Fruit fly (Drosophila melanogaster) whole organism, prepupa: Measurements from ENCODE around the gene Nepl3.

ENCODE experiments used
- CG10631 ChIP-seq: fragments of 200-800 bp; sonication (Bioruptor generic); optimal IDR thresholded peaks from 2 replicates; lab custom pipeline; 2016; ENCODE audit warnings: missing biosample characterization, missing genetic modification characterization
- CG10669 ChIP-seq: fragments of 200-800 bp; sonication (Bioruptor generic); optimal IDR thresholded peaks from 3 replicates; lab custom pipeline; 2018; ENCODE audit warnings: missing biosample characterization, mild to moderate bottlenecking, missing genetic modification characterization, moderate library complexity
- CG11294 ChIP-seq: fragments of 200-800 bp; sonication (Bioruptor generic); IDR thresholded peaks from 2 replicates; pipeline ENCODE4 v1.3.6; 2022; ENCODE audit warnings: missing biosample characterization, missing genetic modification characterization
- CG11762 ChIP-seq: fragments of 200-800 bp; sonication (Bioruptor generic); optimal IDR thresholded peaks from 3 replicates; lab custom pipeline; 2016; ENCODE audit warnings: missing biosample characterization, missing genetic modification characterization; ENCODE audit not compliant: insufficient read depth
- CG11902 ChIP-seq: fragments of 200-800 bp; sonication (Bioruptor generic); optimal IDR thresholded peaks from 3 replicates; lab custom pipeline; 2016; ENCODE audit warnings: missing biosample characterization, missing genetic modification characterization
- CG15336 ChIP-seq: fragments of 200-800 bp; sonication (Bioruptor generic); IDR thresholded peaks from 2 replicates; pipeline ENCODE4 v1.3.6; 2022; ENCODE audit warnings: missing biosample characterization, missing genetic modification characterization
- CG1621 ChIP-seq: fragments of 200-800 bp; sonication (Bioruptor generic); optimal IDR thresholded peaks from 3 replicates; lab custom pipeline; 2018; ENCODE audit warnings: missing biosample characterization, mild to moderate bottlenecking, missing genetic modification characterization
- CG16779 ChIP-seq: fragments of 200-800 bp; sonication (Bioruptor generic); optimal IDR thresholded peaks from 3 replicates; lab custom pipeline; 2017; ENCODE audit warnings: missing biosample characterization, mild to moderate bottlenecking, missing genetic modification characterization
- CG3032 ChIP-seq: fragments of 200-800 bp; optimal IDR thresholded peaks from 2 replicates; lab custom pipeline; 2019; ENCODE audit warnings: missing biosample characterization, mild to moderate bottlenecking, missing genetic modification characterization, moderate library complexity
- CG31627 ChIP-seq: fragments of 200-800 bp; sonication (Bioruptor generic); optimal IDR thresholded peaks from 3 replicates; lab custom pipeline; 2016; ENCODE audit warnings: missing biosample characterization, missing genetic modification characterization
- CG32006 ChIP-seq: fragments of 200-800 bp; sonication (Bioruptor generic); optimal IDR thresholded peaks from 3 replicates; lab custom pipeline; 2017; ENCODE audit warnings: missing biosample characterization, mild to moderate bottlenecking, missing genetic modification characterization
- CG4318 ChIP-seq: fragments of 200-800 bp; sonication (Bioruptor generic); optimal IDR thresholded peaks from 3 replicates; lab custom pipeline; 2017; ENCODE audit warnings: missing biosample characterization, mild to moderate bottlenecking, missing genetic modification characterization
- CG6163 ChIP-seq: fragments of 200-800 bp; sonication (Bioruptor generic); IDR thresholded peaks from 3 replicates; pipeline ENCODE4 v1.3.6; 2022; ENCODE audit warnings: missing biosample characterization, missing genetic modification characterization
- CG6276 ChIP-seq: fragments of 200-800 bp; sonication (Bioruptor generic); optimal IDR thresholded peaks from 2 replicates; lab custom pipeline; 2017; ENCODE audit warnings: missing biosample characterization, mild to moderate bottlenecking, missing genetic modification characterization
- CG6792 ChIP-seq: fragments of 200-800 bp; sonication (Bioruptor generic); optimal IDR thresholded peaks from 3 replicates; lab custom pipeline; 2016; ENCODE audit warnings: missing biosample characterization, missing genetic modification characterization
- CG6854 ChIP-seq: fragments of 200-800 bp; sonication (Bioruptor generic); optimal IDR thresholded peaks from 2 replicates; lab custom pipeline; 2017; ENCODE audit warnings: missing biosample characterization, mild to moderate bottlenecking, missing genetic modification characterization
- CG8119 ChIP-seq: fragments of 200-800 bp; sonication (Bioruptor generic); IDR thresholded peaks from 3 replicates; pipeline ENCODE4 v1.3.6; 2022; ENCODE audit warnings: missing biosample characterization, missing genetic modification characterization
- CG8319 ChIP-seq: fragments of 200-800 bp; sonication (Bioruptor generic); optimal IDR thresholded peaks from 3 replicates; lab custom pipeline; 2016; ENCODE audit warnings: missing biosample characterization, missing genetic modification characterization
- CG8632 ChIP-seq: fragments of 200-800 bp; sonication (Bioruptor generic); optimal IDR thresholded peaks from 3 replicates; lab custom pipeline; 2016; ENCODE audit warnings: missing biosample characterization, missing genetic modification characterization
- CG9139 ChIP-seq: fragments of 200-800 bp; sonication (Bioruptor generic); optimal IDR thresholded peaks from 3 replicates; lab custom pipeline; 2017; ENCODE audit warnings: missing biosample characterization, mild to moderate bottlenecking, missing genetic modification characterization
- Eip78C ChIP-seq: fragments of 200-800 bp; sonication (Bioruptor generic); peaks from one replicate; lab custom pipeline; 2016; ENCODE audit warnings: missing biosample characterization, missing genetic modification characterization
- Ets21C ChIP-seq: fragments of 200-800 bp; sonication (Bioruptor generic); optimal IDR thresholded peaks from 3 replicates; lab custom pipeline; 2016; ENCODE audit warnings: missing biosample characterization, missing genetic modification characterization
- Gug ChIP-seq: fragments of 200-800 bp; sonication (Bioruptor generic); IDR thresholded peaks from 2 replicates; pipeline ENCODE4 v1.3.6; 2022; ENCODE audit warnings: missing biosample characterization, missing genetic modification characterization
- Hr38 ChIP-seq: sonication (Bioruptor generic); optimal IDR thresholded peaks from 2 replicates; lab custom pipeline; 2016; ENCODE audit warnings: missing biosample characterization, missing genetic modification characterization
- Hr4 ChIP-seq: fragments of 200-800 bp; sonication (Bioruptor generic); optimal IDR thresholded peaks from 3 replicates; lab custom pipeline; 2016; ENCODE audit warnings: missing biosample characterization, missing genetic modification characterization
- Lpt ChIP-seq: fragments of 200-800 bp; sonication (Bioruptor generic); optimal IDR thresholded peaks from 3 replicates; lab custom pipeline; 2016; ENCODE audit warnings: missing biosample characterization, missing genetic modification characterization
- Met ChIP-seq: fragments of 200-800 bp; sonication (Bioruptor generic); optimal IDR thresholded peaks from 3 replicates; lab custom pipeline; 2016; ENCODE audit warnings: missing biosample characterization, missing genetic modification characterization
- OdsH ChIP-seq: fragments of 200-800 bp; sonication (Bioruptor generic); optimal IDR thresholded peaks from 3 replicates; lab custom pipeline; 2016; ENCODE audit warnings: missing biosample characterization, missing genetic modification characterization
- Smox ChIP-seq: fragments of 200-800 bp; sonication (Bioruptor generic); optimal IDR thresholded peaks from 3 replicates; lab custom pipeline; 2016; ENCODE audit warnings: missing biosample characterization, missing genetic modification characterization
- Sox102F ChIP-seq: fragments of 200-800 bp; sonication (Bioruptor generic); optimal IDR thresholded peaks from 2 replicates; lab custom pipeline; 2016; ENCODE audit warnings: missing biosample characterization, mild to moderate bottlenecking, missing genetic modification characterization
- Sox14 ChIP-seq: fragments of 200-800 bp; sonication (Bioruptor generic); optimal IDR thresholded peaks from 3 replicates; lab custom pipeline; 2016; ENCODE audit warnings: missing biosample characterization, missing genetic modification characterization
- Sox15 ChIP-seq: fragments of 200-800 bp; sonication (Bioruptor generic); optimal IDR thresholded peaks from 3 replicates; lab custom pipeline; 2016; ENCODE audit warnings: missing biosample characterization, missing genetic modification characterization
- achi ChIP-seq: fragments of 200-800 bp; sonication (Bioruptor generic); optimal IDR thresholded peaks from 3 replicates; lab custom pipeline; 2016; ENCODE audit warnings: missing biosample characterization, missing genetic modification characterization
- acj6 ChIP-seq: fragments of 200-800 bp; sonication (Bioruptor generic); optimal IDR thresholded peaks from 3 replicates; lab custom pipeline; 2016; ENCODE audit warnings: missing biosample characterization, missing genetic modification characterization
- cyc ChIP-seq: fragments of 200-800 bp; sonication (Bioruptor generic); optimal IDR thresholded peaks from 3 replicates; lab custom pipeline; 2016; ENCODE audit warnings: missing biosample characterization, missing genetic modification characterization
- dac ChIP-seq: fragments of 200-800 bp; sonication (Bioruptor generic); optimal IDR thresholded peaks from 2 replicates; lab custom pipeline; 2017; ENCODE audit warnings: missing biosample characterization, mild to moderate bottlenecking, missing genetic modification characterization
- eg ChIP-seq: fragments of 200-800 bp; sonication (Bioruptor generic); IDR thresholded peaks from 3 replicates; pipeline ENCODE4 v1.3.6; 2022; ENCODE audit warnings: missing biosample characterization, missing genetic modification characterization
- esn ChIP-seq: fragments of 200-800 bp; sonication (Bioruptor generic); optimal IDR thresholded peaks from 2 replicates; lab custom pipeline; 2016; ENCODE audit warnings: missing biosample characterization, mild to moderate bottlenecking, missing genetic modification characterization, moderate library complexity
- fd59A ChIP-seq: fragments of 200-800 bp; sonication (Bioruptor generic); optimal IDR thresholded peaks from 2 replicates; lab custom pipeline; 2017; ENCODE audit warnings: missing biosample characterization, mild to moderate bottlenecking, missing genetic modification characterization, missing genetic modification reagents
- fkh ChIP-seq: fragments of 200-800 bp; sonication (Bioruptor generic); optimal IDR thresholded peaks from 3 replicates; lab custom pipeline; 2017; ENCODE audit warnings: missing biosample characterization, mild to moderate bottlenecking, missing genetic modification characterization, moderate library complexity
- lz ChIP-seq: fragments of 200-800 bp; sonication (Bioruptor generic); optimal IDR thresholded peaks from 3 replicates; lab custom pipeline; 2016; ENCODE audit warnings: missing biosample characterization, missing genetic modification characterization
- net ChIP-seq: fragments of 200-800 bp; sonication (Bioruptor generic); optimal IDR thresholded peaks from 3 replicates; lab custom pipeline; 2016; ENCODE audit warnings: missing biosample characterization, missing genetic modification characterization
- pdm3 ChIP-seq: fragments of 200-800 bp; sonication (Bioruptor generic); optimal IDR thresholded peaks from 3 replicates; lab custom pipeline; 2016; ENCODE audit warnings: missing biosample characterization, missing genetic modification characterization
- salr ChIP-seq, 2 experiments: fragments of 200-800 bp; sonication (Bioruptor generic); optimal IDR thresholded peaks; 3 replicates each; lab custom pipeline; 2016 to 2018; ENCODE audit warnings: missing biosample characterization in 2 of 2, missing genetic modification characterization in 2 of 2, mild to moderate bottlenecking in 1 of 2
- spab ChIP-seq: fragments of 200-800 bp; sonication (Bioruptor generic); optimal IDR thresholded peaks from 2 replicates; lab custom pipeline; 2017; ENCODE audit warnings: missing biosample characterization, mild to moderate bottlenecking, missing genetic modification characterization, missing genetic modification reagents
- svp ChIP-seq: fragments of 200-800 bp; sonication (Bioruptor generic); peaks from one replicate; lab custom pipeline; 2016; ENCODE audit warnings: missing biosample characterization, missing genetic modification characterization
- topi ChIP-seq: fragments of 200-800 bp; sonication (Bioruptor generic); optimal IDR thresholded peaks from 3 replicates; lab custom pipeline; 2016; ENCODE audit warnings: missing biosample characterization, missing genetic modification characterization

The Nepl3 gene

dm6 chr2L:5086905-5087522 lies 29.0 kb upstream of the Nepl3 start (continued):
- TF ChIP-seq Gug (GFP tag; lab: Robert Waterston, UW) (peak; percentile 69), CG3032 (tag; lab: Kevin White, UChicago) (peak; percentile 80), net (GFP tag; lab: Kevin White, UChicago) (peak; percentile 90), pdm3 (GFP tag; lab: Kevin White, UChicago) (peak; percentile 92), CG1621 (tag; lab: Kevin White, UChicago) (peak; percentile 81), dac (GFP tag; lab: Kevin White, UChicago) (peak; percentile 74), Lpt (GFP tag; lab: Kevin White, UChicago) (peak; percentile 86), svp (GFP tag; lab: Kevin White, UChicago) (peak; percentile 91), eg (GFP tag; lab: Robert Waterston, UW) (peak; percentile 76), Met (GFP tag; lab: Kevin White, UChicago) (peak; percentile 86), CG16779 (tag; lab: Kevin White, UChicago) (peak; percentile 79), CG31627 (GFP tag; lab: Kevin White, UChicago) (peak; percentile 84), lz (peak; percentile 86), topi (peak; percentile 88), CG6792 (GFP tag; lab: Kevin White, UChicago) (peak; percentile 91), fkh (GFP tag; lab: Kevin White, UChicago) (peak; percentile 69), Hr38 (GFP tag; lab: Kevin White, UChicago) (peak; percentile 15), acj6 (GFP tag; lab: Kevin White, UChicago) (peak; percentile 90), OdsH (GFP tag; lab: Kevin White, UChicago) (peak; percentile 88), CG8632 (peak; percentile 89), CG9139 (GFP tag; lab: Kevin White, UChicago) (peak; percentile 78), CG10669 (GFP tag; lab: Kevin White, UChicago) (peak; percentile 88), esn (peak; percentile 91), Eip78C (GFP tag; lab: Kevin White, UChicago) (peak; percentile 98)
- TF ChIP-seq, all 60 proteins: peak for 60

dm6 chr2L:5085561-5085960 lies 27.5 kb upstream of the Nepl3 start:
- peak; percentile 18 for TF ChIP-seq Sox102F (GFP tag; lab: Kevin White, UChicago)
- no peak for TF ChIP-seq CG11762 (GFP tag; lab: Kevin White, UChicago)
- no peak for TF ChIP-seq CG6854 (GFP tag; lab: Kevin White, UChicago)
- TF ChIP-seq CG11294: peak; percentile 19; the same call in 1 of the 2 replicates
- peak in 1 of 2 experiments; percentile 9 for TF ChIP-seq salr (GFP tag; optimal IDR thresholded peaks at IDR 0.05; lab: Kevin White, UChicago)
- peak; percentile 32 for TF ChIP-seq pdm3 (GFP tag; lab: Kevin White, UChicago)
- no peak for TF ChIP-seq dac (GFP tag; lab: Kevin White, UChicago)
- TF ChIP-seq OdsH (GFP tag; lab: Kevin White, UChicago): peak; percentile 31
- TF ChIP-seq eg (GFP tag; lab: Robert Waterston, UW): 0 out of 3 replicates have a peak, but pooled peaks have one; percentile 50
- peak; percentile 57 for TF ChIP-seq Eip78C (GFP tag; lab: Kevin White, UChicago)
- TF ChIP-seq spab (GFP tag; lab: Kevin White, UChicago): no peak
- no peak for TF ChIP-seq Lpt (GFP tag; lab: Kevin White, UChicago)
- peak; percentile 12 for TF ChIP-seq CG4318 (GFP tag; lab: Kevin White, UChicago)
- peak; percentile 11 for TF ChIP-seq CG6276 (GFP tag; lab: Kevin White, UChicago)
- no peak for TF ChIP-seq net (GFP tag; lab: Kevin White, UChicago)
- peak; percentile 43 for TF ChIP-seq Met (GFP tag; lab: Kevin White, UChicago)
- no peak for TF ChIP-seq CG9139 (GFP tag; lab: Kevin White, UChicago)
- TF ChIP-seq achi (GFP tag; lab: Kevin White, UChicago): peak; percentile 37
- no peak for TF ChIP-seq CG1621 (tag; lab: Kevin White, UChicago)
- peak; percentile 79 for TF ChIP-seq CG15336 (GFP tag; lab: Robert Waterston, UW)
- TF ChIP-seq CG6163 (GFP tag; lab: Robert Waterston, UW): peak; percentile 47; the same call in 2 of the 3 replicates
- peak; percentile 65 for TF ChIP-seq CG32006 (GFP tag; lab: Kevin White, UChicago)
- TF ChIP-seq Smox: no peak
- TF ChIP-seq Gug (GFP tag; lab: Robert Waterston, UW): no peak
- TF ChIP-seq topi: peak; percentile 31
- no peak for TF ChIP-seq Sox14 (GFP tag; lab: Kevin White, UChicago)
- TF ChIP-seq cyc: peak; percentile 34
- TF ChIP-seq Hr38 (GFP tag; lab: Kevin White, UChicago): no peak
- TF ChIP-seq svp (GFP tag; lab: Kevin White, UChicago): peak; percentile 73
- TF ChIP-seq CG8319 (GFP tag; lab: Kevin White, UChicago): no peak
- TF ChIP-seq Sox15 (GFP tag; lab: Kevin White, UChicago): no peak
- peak; percentile 51 for TF ChIP-seq Hr4 (GFP tag; lab: Kevin White, UChicago)
- peak; percentile 35 for TF ChIP-seq CG10631 (GFP tag; lab: Kevin White, UChicago)
- no peak for TF ChIP-seq CG16779 (tag; lab: Kevin White, UChicago)
- no peak for TF ChIP-seq CG11902 (GFP tag; lab: Kevin White, UChicago)
- TF ChIP-seq fd59A: no peak
- no peak for TF ChIP-seq Ets21C (GFP tag; lab: Kevin White, UChicago)
- TF ChIP-seq CG6792 (GFP tag; lab: Kevin White, UChicago): no peak
- peak; percentile 49; the same call in 1 of the 3 replicates for TF ChIP-seq CG8119 (GFP tag; lab: Robert Waterston, UW)
